Worm (Caenorhabditis elegans) whole organism, L1 larva: ENCODE results near the gene W04B5.3.
A peak's percentile ranks its signal among the peaks of the same experiment; 100 is the strongest.

Source experiments
- C16A3.4 ChIP-seq: fragments of 150-350 bp; optimal IDR thresholded peaks from 2 replicates; lab custom pipeline; 2014; ENCODE audit warnings: missing biosample characterization, missing genetic modification characterization
- C34B4.2 ChIP-seq: sonication (generic microtip); optimal IDR thresholded peaks from 2 replicates; lab custom pipeline; 2017; ENCODE audit warnings: mild to moderate bottlenecking, missing genetic modification characterization, missing compliant biosample characterization
- F16B12.6 ChIP-seq: fragments of 150-350 bp; optimal IDR thresholded peaks from 2 replicates; lab custom pipeline; 2014; ENCODE audit warnings: missing biosample characterization, missing genetic modification characterization
- ama-1 ChIP-seq: fragments of 150-350 bp; optimal IDR thresholded peaks from 2 replicates; lab custom pipeline; 2014
- blmp-1 ChIP-seq: fragments of 150-350 bp; optimal IDR thresholded peaks from 2 replicates; lab custom pipeline; 2014; ENCODE audit warnings: missing biosample characterization, missing genetic modification characterization
- ceh-82 ChIP-seq, 3 experiments: fragments of 150-350 bp in 1 of 3; sonication (generic microtip) in 2 of 3; optimal IDR thresholded peaks; 2 replicates each; lab custom pipeline; 2014 to 2017; ENCODE audit warnings: missing biosample characterization in 3 of 3, missing genetic modification characterization in 3 of 3
- ceh-88 ChIP-seq: fragments of 200-800 bp; sonication (Bioruptor generic); IDR thresholded peaks from 2 replicates; pipeline ENCODE4 v1.3.6; 2022; ENCODE audit warnings: missing genetic modification characterization, missing compliant biosample characterization
- ces-1 ChIP-seq: fragments of 150-350 bp; optimal IDR thresholded peaks from 2 replicates; lab custom pipeline; 2014; ENCODE audit warnings: missing biosample characterization, missing genetic modification reagents, missing genetic modification characterization
- dpl-1 ChIP-seq, 3 experiments: fragments of 150-350 bp in 2 of 3; sonication (generic microtip) in 1 of 3; optimal IDR thresholded peaks; 2 replicates each; lab custom pipeline; 2014 to 2017; ENCODE audit warnings: missing biosample characterization in 3 of 3, missing genetic modification characterization in 3 of 3, missing genetic modification reagents in 3 of 3
- dsc-1 ChIP-seq: sonication (generic microtip); optimal IDR thresholded peaks from 2 replicates; lab custom pipeline; 2016; ENCODE audit warnings: mild to moderate bottlenecking, missing genetic modification characterization, missing compliant biosample characterization
- efl-1 ChIP-seq, 4 experiments: fragments of 150-350 bp; optimal IDR thresholded peaks in 3 of 4; peaks in 1 of 4; 1 replicate in 1 of 4; 2 replicates in 3 of 4; lab custom pipeline; 2014; ENCODE audit warnings: missing biosample characterization in 2 of 4, missing genetic modification characterization in 2 of 4, missing genetic modification reagents in 2 of 4
- egl-27 ChIP-seq, 2 experiments: fragments of 150-350 bp in 1 of 2; sonication (generic microtip); optimal IDR thresholded peaks; 3 replicates each; lab custom pipeline; 2017 to 2018; ENCODE audit warnings: missing biosample characterization in 2 of 2, missing genetic modification characterization in 2 of 2, missing genetic modification reagents in 2 of 2
- elt-2 ChIP-seq: sonication (generic microtip); optimal IDR thresholded peaks from 2 replicates; lab custom pipeline; 2016; ENCODE audit warnings: missing genetic modification characterization, mild to moderate bottlenecking, inconsistent platforms, missing compliant biosample characterization, missing genetic modification reagents
- elt-3 ChIP-seq, 6 experiments: fragments of 150-350 bp in 1 of 6; sonication (generic microtip); optimal IDR thresholded peaks; 2 replicates each; lab custom pipeline; 2017 to 2018; ENCODE audit warnings: missing biosample characterization in 6 of 6, missing genetic modification characterization in 6 of 6, inconsistent platforms in 1 of 6
- fkh-10 ChIP-seq: sonication (generic microtip); optimal IDR thresholded peaks from 2 replicates; lab custom pipeline; 2017; ENCODE audit warnings: missing biosample characterization, missing genetic modification reagents, missing genetic modification characterization
- fkh-4 ChIP-seq: sonication (generic microtip); optimal IDR thresholded peaks from 2 replicates; lab custom pipeline; 2016; ENCODE audit warnings: missing compliant biosample characterization, missing genetic modification characterization, borderline replicate concordance
- fkh-8 ChIP-seq: sonication (generic microtip); optimal IDR thresholded peaks from 2 replicates; lab custom pipeline; 2016; ENCODE audit warnings: mild to moderate bottlenecking, missing genetic modification characterization, missing compliant biosample characterization
- fos-1 ChIP-seq: fragments of 150-350 bp; optimal IDR thresholded peaks from 2 replicates; lab custom pipeline; 2014; ENCODE audit warnings: missing biosample characterization, missing genetic modification characterization
- isw-1 ChIP-seq: fragments of 200-800 bp; sonication (Bioruptor generic); IDR thresholded peaks from 2 replicates; pipeline ENCODE4 v1.3.6; 2022; ENCODE audit warnings: missing genetic modification characterization, missing compliant biosample characterization
- lin-15B ChIP-seq: fragments of 150-350 bp; sonication (generic microtip); optimal IDR thresholded peaks from 3 replicates; lab custom pipeline; 2014; ENCODE audit warnings: missing biosample characterization, missing genetic modification characterization
- lin-39 ChIP-seq: fragments of 150-350 bp; optimal IDR thresholded peaks from 2 replicates; lab custom pipeline; 2014; ENCODE audit warnings: missing biosample characterization, missing genetic modification reagents, missing genetic modification characterization
- lir-3 ChIP-seq: sonication (generic microtip); optimal IDR thresholded peaks from 2 replicates; lab custom pipeline; 2016; ENCODE audit warnings: mild to moderate bottlenecking, missing genetic modification characterization, moderate library complexity, missing compliant biosample characterization; ENCODE audit not compliant: poor library complexity
- mep-1 ChIP-seq: fragments of 150-350 bp; optimal IDR thresholded peaks from 2 replicates; lab custom pipeline; 2014; ENCODE audit warnings: missing biosample characterization, missing genetic modification characterization
- nhr-11 ChIP-seq: fragments of 150-350 bp; optimal IDR thresholded peaks from 2 replicates; lab custom pipeline; 2014; ENCODE audit warnings: missing biosample characterization, missing genetic modification characterization
- nhr-12 ChIP-seq: sonication (generic microtip); optimal IDR thresholded peaks from 2 replicates; lab custom pipeline; 2017; ENCODE audit warnings: missing biosample characterization, missing genetic modification characterization
- nhr-20 ChIP-seq: sonication (generic microtip); optimal IDR thresholded peaks from 2 replicates; lab custom pipeline; 2016; ENCODE audit warnings: mild to moderate bottlenecking, missing genetic modification characterization, missing compliant biosample characterization
- nhr-237 ChIP-seq: fragments of 150-350 bp; optimal IDR thresholded peaks from 2 replicates; lab custom pipeline; 2014; ENCODE audit warnings: missing biosample characterization, missing genetic modification characterization
- nhr-28 ChIP-seq: fragments of 150-350 bp; optimal IDR thresholded peaks from 2 replicates; lab custom pipeline; 2014; ENCODE audit warnings: missing biosample characterization, missing genetic modification characterization
- nhr-47 ChIP-seq: sonication (generic microtip); optimal IDR thresholded peaks from 2 replicates; lab custom pipeline; 2016; ENCODE audit warnings: mild to moderate bottlenecking, missing genetic modification characterization, moderate library complexity, missing compliant biosample characterization
- nhr-71 ChIP-seq: sonication (generic microtip); optimal IDR thresholded peaks from 2 replicates; lab custom pipeline; 2016; ENCODE audit warnings: mild to moderate bottlenecking, missing genetic modification characterization, moderate library complexity, missing compliant biosample characterization
- nhr-76 ChIP-seq: sonication (generic microtip); optimal IDR thresholded peaks from 2 replicates; lab custom pipeline; 2017; ENCODE audit warnings: missing biosample characterization, missing genetic modification characterization
- nhr-77 ChIP-seq: fragments of 150-350 bp; optimal IDR thresholded peaks from 2 replicates; lab custom pipeline; 2014; ENCODE audit warnings: missing biosample characterization, missing genetic modification characterization
- nhr-84 ChIP-seq: sonication (generic microtip); optimal IDR thresholded peaks from 2 replicates; lab custom pipeline; 2017; ENCODE audit warnings: missing biosample characterization, missing genetic modification characterization
- nhr-85 ChIP-seq: sonication (generic microtip); peaks from one replicate; lab custom pipeline; 2016; ENCODE audit warnings: missing genetic modification characterization, inconsistent platforms, missing compliant biosample characterization
- pqm-1 ChIP-seq: sonication (generic microtip); optimal IDR thresholded peaks from 3 replicates; lab custom pipeline; 2017; ENCODE audit warnings: missing biosample characterization, missing genetic modification characterization
- snpc-4 ChIP-seq: fragments of 150-350 bp; optimal IDR thresholded peaks from 2 replicates; lab custom pipeline; 2014; ENCODE audit warnings: missing biosample characterization, missing genetic modification characterization
- snu-23 ChIP-seq: sonication (generic microtip); optimal IDR thresholded peaks from 2 replicates; lab custom pipeline; 2016; ENCODE audit warnings: missing genetic modification characterization, missing compliant biosample characterization
- tlp-1 ChIP-seq: fragments of 150-350 bp; optimal IDR thresholded peaks from 2 replicates; lab custom pipeline; 2014; ENCODE audit warnings: missing biosample characterization, missing genetic modification characterization
- unc-130 ChIP-seq: fragments of 150-350 bp; optimal IDR thresholded peaks from 2 replicates; lab custom pipeline; 2017; ENCODE audit warnings: missing biosample characterization, missing genetic modification characterization, inconsistent platforms
- unc-30 ChIP-seq: sonication (generic microtip); optimal IDR thresholded peaks from 2 replicates; lab custom pipeline; 2017; ENCODE audit warnings: missing biosample characterization, missing genetic modification characterization
- unc-62 ChIP-seq: fragments of 150-350 bp; optimal IDR thresholded peaks from 2 replicates; lab custom pipeline; 2014; ENCODE audit warnings: missing biosample characterization, missing genetic modification reagents, missing genetic modification characterization
- vab-15 ChIP-seq: sonication (generic microtip); optimal IDR thresholded peaks from 2 replicates; lab custom pipeline; 2017; ENCODE audit warnings: missing genotype, mild to moderate bottlenecking, missing genetic modification characterization, missing compliant biosample characterization
- xbp-1 ChIP-seq: sonication (generic microtip); optimal IDR thresholded peaks from 2 replicates; lab custom pipeline; 2016; ENCODE audit warnings: missing genetic modification characterization, missing compliant biosample characterization
- zag-1 ChIP-seq: fragments of 150-350 bp; optimal IDR thresholded peaks from 2 replicates; lab custom pipeline; 2014; ENCODE audit warnings: missing biosample characterization, missing genetic modification characterization
- zip-4 ChIP-seq: fragments of 200-800 bp; sonication (Bioruptor generic); optimal IDR thresholded peaks from 2 replicates; lab custom pipeline; 2018; ENCODE audit warnings: mild to moderate bottlenecking, missing genetic modification characterization, moderate library complexity, missing compliant biosample characterization
- ztf-11 ChIP-seq, 2 experiments: sonication (generic microtip); optimal IDR thresholded peaks; 2 replicates each; lab custom pipeline; 2016 to 2017; ENCODE audit warnings: missing genetic modification characterization in 2 of 2, missing biosample characterization in 1 of 2, missing compliant biosample characterization in 1 of 2

Gene W04B5.3

DNA sequence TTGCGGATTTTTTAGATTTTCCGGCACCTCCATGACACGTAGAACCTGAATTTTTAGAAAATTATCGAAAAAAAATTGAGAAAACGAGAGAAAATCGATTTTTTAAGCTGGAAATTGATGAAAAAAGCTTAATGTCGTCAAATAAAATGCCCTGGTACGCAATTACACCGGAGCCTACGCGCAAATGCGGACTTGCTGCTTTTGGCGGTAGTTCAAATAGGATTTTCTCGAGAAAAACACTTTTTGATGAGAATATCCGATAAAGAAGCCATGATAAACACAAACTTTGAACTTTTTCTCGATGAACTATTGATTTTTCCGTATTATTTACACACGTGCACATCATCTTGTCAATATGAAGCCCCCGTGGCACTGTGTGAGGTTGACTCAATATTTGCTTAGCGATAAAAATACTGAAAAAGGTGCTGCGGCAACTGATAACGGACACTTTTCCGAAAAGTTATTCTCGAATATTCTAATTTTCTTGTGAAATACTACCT, at the start of gene W04B5.3, which contains the start of gene W04B5.5 (continued):
- TF ChIP-seq xbp-1 (tag; lab: Kevin White, UChicago) (peak; percentile 47), unc-130 (tag; lab: Kevin White, UChicago) (peak; percentile 33)

DNA sequence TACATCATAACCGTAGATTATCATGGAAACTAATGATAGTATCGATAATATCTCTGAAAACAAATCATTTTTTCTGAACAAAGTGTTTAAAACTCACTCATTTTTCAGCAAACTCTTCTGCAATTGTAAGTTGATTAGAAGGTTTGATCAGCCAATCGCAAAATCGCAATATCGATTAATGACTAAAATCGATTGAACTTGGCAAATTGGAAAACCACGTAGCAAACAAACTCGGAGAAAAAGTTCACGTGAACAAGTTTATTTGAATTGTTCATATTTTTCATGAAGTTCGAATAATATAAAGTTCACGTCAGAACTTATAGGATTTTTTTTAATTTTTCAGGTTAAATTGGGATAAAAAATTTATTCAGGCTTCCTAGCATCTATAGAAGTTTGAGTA, 46.5 kb upstream of the W04B5.3 start, which contains the start of gene H04J21.1:
Gene H04J21.1 (minus strand): TSS at position 101 of the 400 bp plus-strand sequence.
- TF ChIP-seq ces-1 (no peak), fkh-10 (GFP tag; lab: Kevin White, UChicago) (no peak), ztf-11 (tag; optimal IDR thresholded peaks at IDR 0.05; lab: Kevin White, UChicago) (no peak), elt-2 (no peak), xbp-1 (tag; lab: Kevin White, UChicago) (no peak), mep-1 (tag; lab: Kevin White, UChicago) (no peak), snpc-4 (tag; lab: Kevin White, UChicago) (no peak), unc-30 (tag; lab: Kevin White, UChicago) (no peak), unc-62 (GFP tag; lab: Kevin White, UChicago) (no peak), C34B4.2 (tag; lab: Kevin White, UChicago) (no peak), isw-1 (GFP tag; lab: Robert Waterston, UW) (no peak), egl-27 (tag; optimal IDR thresholded peaks at IDR 0.05; lab: Kevin White, UChicago) (no peak), blmp-1 (tag; lab: Kevin White, UChicago) (no peak), nhr-76 (tag; lab: Kevin White, UChicago) (no peak), C16A3.4 (no peak), vab-15 (tag; lab: Kevin White, UChicago) (no peak), dsc-1 (tag; lab: Kevin White, UChicago) (no peak)
- TF ChIP-seq, all 84 proteins: peak for 0

DNA sequence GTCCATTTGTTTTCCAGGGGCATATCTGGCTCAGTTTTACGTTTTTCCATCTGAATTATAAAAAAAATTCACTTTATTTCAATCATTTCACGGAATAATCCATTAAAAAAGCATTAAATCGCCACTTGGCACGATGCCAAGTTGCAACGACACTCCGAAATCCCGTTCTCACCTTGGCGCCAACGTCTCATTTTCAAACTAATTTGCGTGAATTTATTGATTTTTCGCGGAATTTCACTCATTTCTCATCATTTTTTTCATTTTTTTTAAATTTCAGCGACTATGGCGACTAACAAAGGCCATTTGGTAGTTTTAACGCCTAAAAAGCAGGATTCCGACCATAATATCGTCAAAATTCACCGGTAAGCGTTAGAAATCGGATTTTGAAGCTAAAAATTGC, 42.4 kb upstream of the W04B5.3 start, which contains the start of gene H14E04.2:
Gene H14E04.2 (plus strand): TSS at position 276 of the 400 bp plus-strand sequence.
- peak; percentile 55 for TF ChIP-seq zip-4 (GFP tag; lab: Kevin White, UChicago)
- peak; percentile 89 for TF ChIP-seq snu-23
- TF ChIP-seq nhr-77 (tag; lab: Kevin White, UChicago), result peak; percentile 57
- peak; percentile 28 for TF ChIP-seq nhr-237 (tag; lab: Kevin White, UChicago)
- peak; percentile 77 for TF ChIP-seq lin-15B (tag; lab: Kevin White, UChicago)
- TF ChIP-seq isw-1 (GFP tag; lab: Robert Waterston, UW), result peak; percentile 63
- peak; percentile 75 for TF ChIP-seq vab-15 (tag; lab: Kevin White, UChicago)
- TF ChIP-seq fkh-8 (tag; lab: Kevin White, UChicago), result peak; percentile 60
- TF ChIP-seq pqm-1 (tag; lab: Kevin White, UChicago), result no peak
- TF ChIP-seq snpc-4 (tag; lab: Kevin White, UChicago), result peak; percentile 20
- peak; percentile 47 for TF ChIP-seq fos-1
- peak; percentile 87 for TF ChIP-seq nhr-71
- TF ChIP-seq lir-3 (tag; lab: Kevin White, UChicago), result no peak
- TF ChIP-seq dpl-1 (GFP tag; optimal IDR thresholded peaks at IDR 0.05; lab: Kevin White, UChicago), result peak; percentile 94 to 96 (median 95)
- TF ChIP-seq ztf-11 (tag; optimal IDR thresholded peaks at IDR 0.05; lab: Kevin White, UChicago), result peak in 1 of 2 experiments; percentile 51
- TF ChIP-seq fkh-10 (GFP tag; lab: Kevin White, UChicago), result peak; percentile 27
- peak; percentile 23 for TF ChIP-seq fkh-4 (tag; lab: Kevin White, UChicago)
- TF ChIP-seq nhr-11 (tag; lab: Kevin White, UChicago), result peak; percentile 0
- no peak for TF ChIP-seq zag-1 (tag; lab: Kevin White, UChicago)
- peak; percentile 63 for TF ChIP-seq F16B12.6
- TF ChIP-seq ceh-82 (tag; optimal IDR thresholded peaks at IDR 0.05; lab: Kevin White, UChicago), result peak; percentile 78 to 84 (median 83)
- TF ChIP-seq nhr-12 (tag; lab: Kevin White, UChicago), result no peak
- TF ChIP-seq nhr-84 (tag; lab: Kevin White, UChicago), result no peak
- TF ChIP-seq lin-39, result peak; percentile 1
- TF ChIP-seq ceh-88 (GFP tag; lab: Robert Waterston, UW), result 0 out of 2 replicates have a peak, but pooled peaks have one; percentile 24
- TF ChIP-seq unc-130 (tag; lab: Kevin White, UChicago), result peak; percentile 94
- peak; percentile 87 for TF ChIP-seq nhr-47
- TF ChIP-seq nhr-28 (tag; lab: Kevin White, UChicago), result no peak
- peak; percentile 86 for TF ChIP-seq mep-1 (tag; lab: Kevin White, UChicago)
- no peak for TF ChIP-seq C34B4.2 (tag; lab: Kevin White, UChicago)
- TF ChIP-seq nhr-20 (tag; lab: Kevin White, UChicago), result peak; percentile 79
- no peak for TF ChIP-seq ama-1 (lab: Kevin White, UChicago)
- no peak for TF ChIP-seq nhr-76 (tag; lab: Kevin White, UChicago)
- TF ChIP-seq tlp-1 (tag; lab: Kevin White, UChicago), result no peak
- peak; percentile 87 for TF ChIP-seq C16A3.4
- TF ChIP-seq nhr-85 (tag; lab: Kevin White, UChicago), result peak; percentile 93
- peak in 2 of 6 experiments; percentile 61 to 85 for TF ChIP-seq elt-3 (tag; optimal IDR thresholded peaks at IDR 0.05; lab: Kevin White, UChicago)
- peak; percentile 98 to 99 for TF ChIP-seq efl-1 (optimal IDR thresholded peaks at IDR 0.05; lab: Kevin White, UChicago)
- peak; percentile 95 to 100 for TF ChIP-seq efl-1 (GFP tag; optimal IDR thresholded peaks at IDR 0.05 in 1 of 2; lab: Kevin White, UChicago)
- peak; percentile 86 for TF ChIP-seq dsc-1 (tag; lab: Kevin White, UChicago)
- peak; percentile 19 for TF ChIP-seq elt-2
